Worm (Caenorhabditis elegans): ENCODE results near the gene T22E5.6.

DNA sequence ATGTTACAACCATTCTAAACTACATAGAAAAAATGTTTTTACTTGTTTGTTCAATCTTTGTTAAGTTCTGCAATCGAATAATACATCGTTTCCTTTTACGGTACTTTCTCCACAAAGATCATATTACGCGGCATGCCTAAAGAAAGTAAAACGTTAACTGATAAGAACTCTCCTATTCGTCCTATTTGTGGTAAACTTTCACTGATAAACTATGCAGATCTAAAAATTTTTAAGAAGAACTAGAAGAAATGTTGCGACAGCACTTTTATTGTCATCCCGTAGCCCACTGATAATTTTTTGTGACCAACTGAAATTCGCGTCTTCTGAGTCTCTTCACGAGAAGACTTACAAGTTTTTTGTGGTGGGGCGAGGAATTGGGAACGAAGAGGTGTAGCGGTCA, 10.9 kb upstream of the T22E5.6 start:
- TF ChIP-seq nhr-28 (tag; optimal IDR thresholded peaks at IDR 0.05) (no peak), elt-3 (tag; optimal IDR thresholded peaks at IDR 0.05) (no peak), blmp-1 (tag; optimal IDR thresholded peaks at IDR 0.05) (no peak), tbx-2 (tag; optimal IDR thresholded peaks at IDR 0.05) (no peak), snu-23 (GFP tag; optimal IDR thresholded peaks at IDR 0.05) (no peak), aly-2 (tag; optimal IDR thresholded peaks at IDR 0.05) (no peak), dpl-1 (GFP tag; optimal IDR thresholded peaks at IDR 0.05) (no peak), fkh-10 (GFP tag; optimal IDR thresholded peaks at IDR 0.05) (no peak), pqm-1 (tag; optimal IDR thresholded peaks at IDR 0.05) (peak; percentile 22)
